Worm (Caenorhabditis elegans): ENCODE measurements around the gene T19A5.3.
A peak's percentile ranks its signal among the peaks of the same experiment; 100 is the strongest.

DNA sequence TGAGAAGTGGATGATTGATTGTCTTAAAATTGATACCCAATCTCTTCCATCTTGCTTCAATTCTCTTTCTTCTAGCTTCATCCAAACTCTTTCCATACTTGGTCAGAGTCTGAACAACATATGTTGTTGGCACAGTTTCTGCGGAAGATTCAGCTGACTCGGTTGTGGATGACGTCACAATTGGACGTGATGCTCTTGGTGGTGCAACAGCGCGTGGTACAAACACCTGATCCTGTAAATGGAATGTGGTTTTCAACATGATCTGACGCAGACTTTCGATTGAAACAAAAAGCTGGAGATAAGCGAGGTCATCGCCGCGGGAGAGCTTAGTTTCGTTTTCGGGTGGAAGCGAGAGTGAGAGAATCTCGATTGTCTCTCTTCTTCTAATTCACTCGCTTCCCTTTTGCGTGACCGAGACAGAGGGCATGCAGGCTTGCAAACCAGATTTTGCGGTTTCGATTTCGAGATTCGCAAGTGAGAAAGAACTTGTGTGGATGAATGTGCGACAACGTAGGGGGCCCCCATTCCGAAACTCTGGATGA, 1.4 kb downstream of the T19A5.3 start:
- TF ChIP-seq nhr-237 (tag; optimal IDR thresholded peaks at IDR 0.05) (no peak), ztf-11 (tag; optimal IDR thresholded peaks at IDR 0.05) (no peak), cnd-1 (tag; optimal IDR thresholded peaks at IDR 0.05) (no peak), lin-13 (tag; optimal IDR thresholded peaks at IDR 0.05) (no peak), sem-2 (GFP tag; optimal IDR thresholded peaks at IDR 0.05) (no peak), zip-8 (tag; optimal IDR thresholded peaks at IDR 0.05) (peak; percentile 55), nhr-76 (tag; optimal IDR thresholded peaks at IDR 0.05) (no peak), snpc-4 (tag; optimal IDR thresholded peaks at IDR 0.05) (no peak), unc-62 (GFP tag; optimal IDR thresholded peaks at IDR 0.05) (no peak), ceh-39 (tag; optimal IDR thresholded peaks at IDR 0.05) (no peak), drap-1 (GFP tag; optimal IDR thresholded peaks at IDR 0.05) (no peak), elt-3 (tag; optimal IDR thresholded peaks at IDR 0.05) (no peak)

Measured in whole organism, mixed stage, embryonic.